Comparison of ENCODE assay signal across 2 fruit fly cellular contexts in the genomic region with DNA sequence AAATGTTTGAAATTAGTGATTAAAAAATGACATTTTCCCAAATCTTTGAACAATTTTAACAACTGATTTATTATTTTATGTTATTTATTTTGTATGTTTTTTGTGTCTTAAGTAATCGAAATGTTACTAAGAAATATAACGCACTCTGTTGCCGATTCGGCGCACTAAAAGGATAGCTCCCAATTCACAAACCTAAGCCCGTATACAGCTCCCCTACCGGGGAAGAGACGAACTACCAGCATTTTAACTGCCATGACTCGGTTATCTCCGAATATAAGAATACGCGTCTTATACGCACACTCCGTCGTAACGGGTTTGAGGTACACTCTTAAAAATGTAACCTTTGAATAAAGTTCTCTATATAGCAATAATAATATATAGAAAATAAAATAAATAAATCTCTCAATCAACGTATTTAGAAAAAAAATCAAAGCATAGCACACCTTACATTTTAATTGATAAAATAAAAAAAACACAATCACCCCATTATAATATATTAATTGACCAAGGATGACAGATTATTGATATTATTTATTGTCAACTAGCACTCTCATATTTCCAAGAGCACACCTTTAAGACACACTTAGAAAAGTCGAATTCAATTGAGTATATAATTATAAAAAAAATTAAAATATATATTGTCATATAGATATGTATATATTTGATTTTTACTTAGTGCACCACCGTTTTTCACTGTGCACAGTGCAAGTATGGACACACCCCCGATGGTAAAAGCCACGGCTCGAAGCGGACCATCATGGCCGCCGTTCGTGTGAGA.
A peak's percentile ranks its signal among the peaks of the same experiment; 100 is the strongest.
TF ChIP-seq lines count a peak whose summit lies in the region.

No protein-coding gene starts in this region.

TF ChIP-seq in whole organism, embryonic, 481 proteins besides CTCF, POLR2A, EP300 and RAD21 (continued from another document and continues in another):
- TF ChIP-seq croc (GFP tag; conservative IDR thresholded peaks at IDR 0.05; lab: Robert Waterston, UW) (peak; percentile 46; the same call in 2 of the 3 replicates), en (GFP tag; optimal IDR thresholded peaks at IDR 0.05; lab: Kevin White, UChicago) (no peak), CG9727 (GFP tag; optimal IDR thresholded peaks at IDR 0.05; lab: Kevin White, UChicago) (peak; percentile 95), caup (GFP tag; optimal IDR thresholded peaks at IDR 0.05; lab: Kevin White, UChicago; ENCODE audit: severe bottlenecking) (peak; percentile 84), CG2202 (tag; optimal IDR thresholded peaks at IDR 0.05; lab: Kevin White, UChicago) (peak; percentile 67), gfzf (GFP tag; optimal IDR thresholded peaks at IDR 0.05; lab: Kevin White, UChicago) (peak; percentile 5), Chrac-16 (GFP tag; optimal IDR thresholded peaks at IDR 0.05; lab: Kevin White, UChicago) (peak; percentile 70), sug (tag; optimal IDR thresholded peaks at IDR 0.05; lab: Kevin White, UChicago) (peak; percentile 76), Hr78 (GFP tag; optimal IDR thresholded peaks at IDR 0.05; lab: Kevin White, UChicago) (peak in 1 of 2 experiments; percentile 61), CG4360 (GFP tag; IDR thresholded peaks at IDR 0.05; lab: Robert Waterston, UW) (no peak), HmgZ (tag; optimal IDR thresholded peaks at IDR 0.05; lab: Kevin White, UChicago) (no peak), aop (GFP tag; IDR thresholded peaks at IDR 0.05; lab: Robert Waterston, UW) (no peak), zf30C (GFP tag; optimal IDR thresholded peaks at IDR 0.05; lab: Kevin White, UChicago) (peak; percentile 95), pros (GFP tag; optimal IDR thresholded peaks at IDR 0.05; lab: Kevin White, UChicago) (peak; percentile 4), peb (GFP tag; IDR thresholded peaks at IDR 0.05; lab: Robert Waterston, UW) (peak; percentile 14; the same call in 1 of the 2 replicates), Ptx1 (GFP tag; IDR thresholded peaks at IDR 0.05; lab: Robert Waterston, UW) (peak; percentile 67), pzg (GFP tag; optimal IDR thresholded peaks at IDR 0.05; lab: Kevin White, UChicago) (peak; percentile 12), sr (GFP tag; IDR thresholded peaks at IDR 0.05; lab: Robert Waterston, UW) (no peak), CG9876 (GFP tag; optimal IDR thresholded peaks at IDR 0.05; lab: Kevin White, UChicago) (peak; percentile 26), Ada2b (GFP tag; IDR thresholded peaks at IDR 0.05; lab: Robert Waterston, UW) (peak; percentile 51), wor (GFP tag; IDR thresholded peaks at IDR 0.05; lab: Robert Waterston, UW) (peak; percentile 39), Lim3 (GFP tag; IDR thresholded peaks at IDR 0.05; lab: Robert Waterston, UW) (no peak), CG31365 (tag; optimal IDR thresholded peaks at IDR 0.05; lab: Kevin White, UChicago) (no peak), CG31224 (GFP tag; IDR thresholded peaks at IDR 0.05; lab: Robert Waterston, UW) (no peak), dati (GFP tag; IDR thresholded peaks at IDR 0.05; lab: Robert Waterston, UW) (no peak), sens (GFP tag; lab: Kevin White, UChicago) (peak; percentile 89), CG14965 (GFP tag; optimal IDR thresholded peaks at IDR 0.05; lab: Kevin White, UChicago; ENCODE audit: borderline replicate concordance) (no peak), CG2129 (GFP tag; IDR thresholded peaks at IDR 0.05; lab: Robert Waterston, UW; ENCODE audit: partially characterized antibody) (no peak), grn (GFP tag; optimal IDR thresholded peaks at IDR 0.05; lab: Kevin White, UChicago) (no peak), CG6654 (GFP tag; optimal IDR thresholded peaks at IDR 0.05; lab: Kevin White, UChicago) (peak; percentile 66), Hr3 (GFP tag; optimal IDR thresholded peaks at IDR 0.05; lab: Kevin White, UChicago) (peak; percentile 87), Jarid2 (GFP tag; optimal IDR thresholded peaks at IDR 0.05; lab: Kevin White, UChicago) (peak; percentile 46), CG33557 (GFP tag; optimal IDR thresholded peaks at IDR 0.05; lab: Kevin White, UChicago) (peak; percentile 92), Hey (tag; optimal IDR thresholded peaks at IDR 0.05; lab: Kevin White, UChicago) (no peak), Xbp1 (GFP tag; optimal IDR thresholded peaks at IDR 0.05; lab: Kevin White, UChicago) (peak; percentile 76), ewg (GFP tag; optimal IDR thresholded peaks at IDR 0.05; lab: Kevin White, UChicago) (peak; percentile 76), run (tag; optimal IDR thresholded peaks at IDR 0.05; lab: Kevin White, UChicago) (peak; percentile 52), ttk (GFP tag; IDR thresholded peaks at IDR 0.05; lab: Robert Waterston, UW) (peak; percentile 78), Elba2 (GFP tag; optimal IDR thresholded peaks at IDR 0.05; lab: Kevin White, UChicago) (no peak), CG7271 (tag; optimal IDR thresholded peaks at IDR 0.05; lab: Kevin White, UChicago) (peak; percentile 24), ind (GFP tag; optimal IDR thresholded peaks at IDR 0.05; lab: Kevin White, UChicago) (peak; percentile 64), Doc2 (GFP tag; IDR thresholded peaks at IDR 0.05; lab: Robert Waterston, UW) (no peak), mld (GFP tag; IDR thresholded peaks at IDR 0.05; lab: Robert Waterston, UW; ENCODE audit: partially characterized antibody) (no peak), sob (GFP tag; IDR thresholded peaks at IDR 0.05; lab: Robert Waterston, UW) (peak; percentile 17; the same call in 1 of the 2 replicates), CG15601 (tag; optimal IDR thresholded peaks at IDR 0.05; lab: Kevin White, UChicago) (peak; percentile 77), CG1603 (tag; optimal IDR thresholded peaks at IDR 0.05; lab: Kevin White, UChicago) (peak; percentile 67), CG16815 (GFP tag; optimal IDR thresholded peaks at IDR 0.05; lab: Kevin White, UChicago) (peak; percentile 70), Blimp-1 (GFP tag; optimal IDR thresholded peaks at IDR 0.05; lab: Kevin White, UChicago) (peak; percentile 80), CG4424 (GFP tag; optimal IDR thresholded peaks at IDR 0.05; lab: Kevin White, UChicago) (peak; percentile 89), D19A (tag; optimal IDR thresholded peaks at IDR 0.05; lab: Kevin White, UChicago) (peak; percentile 84), CG10959 (GFP tag; IDR thresholded peaks at IDR 0.05; lab: Robert Waterston, UW) (peak; percentile 52), fd3F (GFP tag; optimal IDR thresholded peaks at IDR 0.05; lab: Kevin White, UChicago) (peak; percentile 75), lab (GFP tag; optimal IDR thresholded peaks at IDR 0.05; lab: Kevin White, UChicago) (peak; percentile 82), bbx (GFP tag; IDR thresholded peaks at IDR 0.05; lab: Robert Waterston, UW; ENCODE audit: partially characterized antibody) (no peak), CG13296 (GFP tag; optimal IDR thresholded peaks at IDR 0.05; lab: Kevin White, UChicago) (peak; percentile 82), gem (tag; optimal IDR thresholded peaks at IDR 0.05; lab: Kevin White, UChicago) (peak; percentile 95), CG7745 (tag; optimal IDR thresholded peaks at IDR 0.05; lab: Kevin White, UChicago) (no peak), CG11093 (GFP tag; IDR thresholded peaks at IDR 0.05; lab: Robert Waterston, UW) (0 out of 3 replicates have a peak, but pooled peaks have one; percentile 44), YL-1 (GFP tag; optimal IDR thresholded peaks at IDR 0.05; lab: Kevin White, UChicago) (peak; percentile 48), CG6683 (GFP tag; optimal IDR thresholded peaks at IDR 0.05; lab: Kevin White, UChicago) (no peak)

TF ChIP-seq in whole organism, prepupa, 60 proteins besides CTCF, POLR2A, EP300 and RAD21 (continued from another document):
- peak; percentile 28 for TF ChIP-seq pdm3 (GFP tag; optimal IDR thresholded peaks at IDR 0.05; lab: Kevin White, UChicago)
- peak; percentile 88 for TF ChIP-seq CG34406 (GFP tag; optimal IDR thresholded peaks at IDR 0.05; lab: Kevin White, UChicago)
- peak; percentile 41 for TF ChIP-seq Sox102F (GFP tag; optimal IDR thresholded peaks at IDR 0.05; lab: Kevin White, UChicago)
- peak; percentile 58 for TF ChIP-seq Hr4 (GFP tag; optimal IDR thresholded peaks at IDR 0.05; lab: Kevin White, UChicago)
- peak; percentile 79 for TF ChIP-seq OdsH (GFP tag; optimal IDR thresholded peaks at IDR 0.05; lab: Kevin White, UChicago)
- no peak for TF ChIP-seq vri (GFP tag; optimal IDR thresholded peaks at IDR 0.05; lab: Kevin White, UChicago)
- peak; percentile 85 for TF ChIP-seq CG4318 (GFP tag; optimal IDR thresholded peaks at IDR 0.05; lab: Kevin White, UChicago)
- peak; percentile 66 for TF ChIP-seq dsx (GFP tag; optimal IDR thresholded peaks at IDR 0.05; lab: Kevin White, UChicago; ENCODE audit: poor library complexity, severe bottlenecking)
- peak; percentile 75 for TF ChIP-seq Lpt (GFP tag; optimal IDR thresholded peaks at IDR 0.05; lab: Kevin White, UChicago)
- peak; percentile 63 to 82 for TF ChIP-seq ss (GFP tag; optimal IDR thresholded peaks at IDR 0.05; lab: Kevin White, UChicago)
- TF ChIP-seq Hr39 (GFP tag; optimal IDR thresholded peaks at IDR 0.05; lab: Kevin White, UChicago), result peak; percentile 8
- peak; percentile 63 for TF ChIP-seq CG8319 (GFP tag; optimal IDR thresholded peaks at IDR 0.05; lab: Kevin White, UChicago)
TF ChIP-seq in whole organism, prepupa: peak in this region for 48.
